Worm (Caenorhabditis elegans) whole organism, L1 larva: ENCODE results near the gene ZK1240.8.
A peak's percentile ranks its signal among the peaks of the same experiment; 100 is the strongest.

Source experiments
- F16B12.6 ChIP-seq: fragments of 150-350 bp; optimal IDR thresholded peaks from 2 replicates; lab custom pipeline; 2014; ENCODE audit warnings: missing biosample characterization, missing genetic modification characterization
- aly-2 ChIP-seq: fragments of 150-350 bp; optimal IDR thresholded peaks from 2 replicates; lab custom pipeline; 2014; ENCODE audit warnings: missing biosample characterization, missing genetic modification characterization
- ama-1 ChIP-seq: fragments of 150-350 bp; optimal IDR thresholded peaks from 2 replicates; lab custom pipeline; 2014
- blmp-1 ChIP-seq: fragments of 150-350 bp; optimal IDR thresholded peaks from 2 replicates; lab custom pipeline; 2014; ENCODE audit warnings: missing biosample characterization, missing genetic modification characterization
- ceh-8 ChIP-seq: fragments of 200-800 bp; sonication (Bioruptor generic); optimal IDR thresholded peaks from 2 replicates; lab custom pipeline; 2018; ENCODE audit warnings: mild to moderate bottlenecking, missing genetic modification characterization, moderate library complexity, missing compliant biosample characterization
- dsc-1 ChIP-seq: sonication (generic microtip); optimal IDR thresholded peaks from 2 replicates; lab custom pipeline; 2016; ENCODE audit warnings: mild to moderate bottlenecking, missing genetic modification characterization, missing compliant biosample characterization
- efl-1 ChIP-seq, 4 experiments: fragments of 150-350 bp; optimal IDR thresholded peaks in 3 of 4; peaks in 1 of 4; 1 replicate in 1 of 4; 2 replicates in 3 of 4; lab custom pipeline; 2014; ENCODE audit warnings: missing biosample characterization in 2 of 4, missing genetic modification characterization in 2 of 4, missing genetic modification reagents in 2 of 4
- efl-3 ChIP-seq: fragments of 200-800 bp; sonication (Bioruptor generic); optimal IDR thresholded peaks from 2 replicates; lab custom pipeline; 2018; ENCODE audit warnings: mild to moderate bottlenecking, missing genetic modification characterization, missing compliant biosample characterization
- elt-2 ChIP-seq: sonication (generic microtip); optimal IDR thresholded peaks from 2 replicates; lab custom pipeline; 2016; ENCODE audit warnings: missing genetic modification characterization, mild to moderate bottlenecking, inconsistent platforms, missing compliant biosample characterization, missing genetic modification reagents
- elt-3 ChIP-seq, 6 experiments: fragments of 150-350 bp in 1 of 6; sonication (generic microtip); optimal IDR thresholded peaks; 2 replicates each; lab custom pipeline; 2017 to 2018; ENCODE audit warnings: missing biosample characterization in 6 of 6, missing genetic modification characterization in 6 of 6, inconsistent platforms in 1 of 6
- fkh-8 ChIP-seq: sonication (generic microtip); optimal IDR thresholded peaks from 2 replicates; lab custom pipeline; 2016; ENCODE audit warnings: mild to moderate bottlenecking, missing genetic modification characterization, missing compliant biosample characterization
- irx-1 ChIP-seq: sonication (generic microtip); optimal IDR thresholded peaks from 2 replicates; lab custom pipeline; 2016; ENCODE audit warnings: missing genetic modification characterization, missing compliant biosample characterization
- isw-1 ChIP-seq: fragments of 200-800 bp; sonication (Bioruptor generic); IDR thresholded peaks from 2 replicates; pipeline ENCODE4 v1.3.6; 2022; ENCODE audit warnings: missing genetic modification characterization, missing compliant biosample characterization
- lin-15B ChIP-seq: fragments of 150-350 bp; sonication (generic microtip); optimal IDR thresholded peaks from 3 replicates; lab custom pipeline; 2014; ENCODE audit warnings: missing biosample characterization, missing genetic modification characterization
- lin-35 ChIP-seq, 2 experiments: fragments of 150-350 bp; optimal IDR thresholded peaks; 2 replicates each; lab custom pipeline; 2014; ENCODE audit warnings: missing biosample characterization in 2 of 2, missing genetic modification characterization in 2 of 2, missing genetic modification reagents in 2 of 2
- lin-39 ChIP-seq: fragments of 150-350 bp; optimal IDR thresholded peaks from 2 replicates; lab custom pipeline; 2014; ENCODE audit warnings: missing biosample characterization, missing genetic modification reagents, missing genetic modification characterization
- mdl-1 ChIP-seq, 2 experiments: fragments of 150-350 bp; optimal IDR thresholded peaks; 2 replicates each; lab custom pipeline; 2014 to 2017; ENCODE audit warnings: missing biosample characterization in 2 of 2, missing genetic modification characterization in 2 of 2, inconsistent platforms in 1 of 2
- nhr-11 ChIP-seq: fragments of 150-350 bp; optimal IDR thresholded peaks from 2 replicates; lab custom pipeline; 2014; ENCODE audit warnings: missing biosample characterization, missing genetic modification characterization
- nhr-12 ChIP-seq: sonication (generic microtip); optimal IDR thresholded peaks from 2 replicates; lab custom pipeline; 2017; ENCODE audit warnings: missing biosample characterization, missing genetic modification characterization
- nhr-20 ChIP-seq: sonication (generic microtip); optimal IDR thresholded peaks from 2 replicates; lab custom pipeline; 2016; ENCODE audit warnings: mild to moderate bottlenecking, missing genetic modification characterization, missing compliant biosample characterization
- nhr-28 ChIP-seq: fragments of 150-350 bp; optimal IDR thresholded peaks from 2 replicates; lab custom pipeline; 2014; ENCODE audit warnings: missing biosample characterization, missing genetic modification characterization
- nhr-71 ChIP-seq: sonication (generic microtip); optimal IDR thresholded peaks from 2 replicates; lab custom pipeline; 2016; ENCODE audit warnings: mild to moderate bottlenecking, missing genetic modification characterization, moderate library complexity, missing compliant biosample characterization
- nhr-76 ChIP-seq: sonication (generic microtip); optimal IDR thresholded peaks from 2 replicates; lab custom pipeline; 2017; ENCODE audit warnings: missing biosample characterization, missing genetic modification characterization
- nhr-85 ChIP-seq: sonication (generic microtip); peaks from one replicate; lab custom pipeline; 2016; ENCODE audit warnings: missing genetic modification characterization, inconsistent platforms, missing compliant biosample characterization
- nhr-90 ChIP-seq: sonication (generic microtip); optimal IDR thresholded peaks from 2 replicates; lab custom pipeline; 2016; ENCODE audit warnings: mild to moderate bottlenecking, missing genetic modification characterization, missing compliant biosample characterization; ENCODE audit not compliant: poor library complexity
- pag-3 ChIP-seq: sonication (generic microtip); optimal IDR thresholded peaks from 2 replicates; lab custom pipeline; 2017; ENCODE audit warnings: missing genetic modification characterization, mild to moderate bottlenecking, missing compliant biosample characterization, antibody characterized with exemption, borderline replicate concordance; ENCODE audit not compliant: insufficient read depth
- pax-3 ChIP-seq: fragments of 200-800 bp; sonication (Bioruptor generic); optimal IDR thresholded peaks from 2 replicates; lab custom pipeline; 2018; ENCODE audit warnings: mild to moderate bottlenecking, missing genetic modification characterization, moderate library complexity, missing compliant biosample characterization
- skn-1 ChIP-seq: fragments of 150-350 bp; optimal IDR thresholded peaks from 2 replicates; lab custom pipeline; 2014; ENCODE audit warnings: missing biosample characterization, missing genetic modification characterization
- snu-23 ChIP-seq: sonication (generic microtip); optimal IDR thresholded peaks from 2 replicates; lab custom pipeline; 2016; ENCODE audit warnings: missing genetic modification characterization, missing compliant biosample characterization
- sox-4 ChIP-seq: sonication (generic microtip); optimal IDR thresholded peaks from 2 replicates; lab custom pipeline; 2016; ENCODE audit warnings: missing genetic modification characterization, missing compliant biosample characterization
- sup-37 ChIP-seq: fragments of 200-800 bp; sonication (Bioruptor generic); optimal IDR thresholded peaks from 2 replicates; lab custom pipeline; 2018; ENCODE audit warnings: mild to moderate bottlenecking, missing genetic modification characterization, missing compliant biosample characterization
- unc-130 ChIP-seq: fragments of 150-350 bp; optimal IDR thresholded peaks from 2 replicates; lab custom pipeline; 2017; ENCODE audit warnings: missing biosample characterization, missing genetic modification characterization, inconsistent platforms
- unc-30 ChIP-seq: sonication (generic microtip); optimal IDR thresholded peaks from 2 replicates; lab custom pipeline; 2017; ENCODE audit warnings: missing biosample characterization, missing genetic modification characterization
- unc-86 ChIP-seq: sonication (generic microtip); optimal IDR thresholded peaks from 2 replicates; lab custom pipeline; 2016; ENCODE audit warnings: missing genetic modification characterization, missing compliant biosample characterization
- unc-98 ChIP-seq: fragments of 200-800 bp; sonication (Bioruptor generic); IDR thresholded peaks from 2 replicates; pipeline ENCODE4 v1.3.6; 2022; ENCODE audit warnings: missing genetic modification characterization, missing compliant biosample characterization

The ZK1240.8 gene

DNA sequence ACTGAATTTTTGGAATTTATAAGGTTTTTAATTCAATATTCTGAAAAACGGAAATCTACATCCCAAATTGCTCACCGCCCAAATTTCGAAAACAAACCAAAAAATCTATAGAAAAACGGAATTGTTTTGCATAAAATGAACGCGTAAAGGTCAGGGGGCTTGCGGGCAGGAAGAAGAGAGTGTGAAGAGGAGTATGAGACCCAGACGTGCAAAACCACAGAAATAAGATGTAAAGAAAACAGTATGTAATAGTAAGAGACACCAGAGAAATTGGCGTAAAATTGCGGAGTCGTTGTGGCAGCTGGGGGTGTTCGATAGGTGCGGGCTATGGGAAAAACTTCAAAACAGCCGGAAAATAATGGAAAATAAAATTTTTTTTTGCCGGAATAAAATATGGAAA lies 12.1 kb upstream of the ZK1240.8 start (continued):
- TF ChIP-seq isw-1 (no peak), nhr-76 (tag; lab: Kevin White, UChicago) (no peak), blmp-1 (tag; lab: Kevin White, UChicago) (no peak), nhr-90 (tag; lab: Kevin White, UChicago) (no peak), dsc-1 (no peak), nhr-12 (tag; lab: Kevin White, UChicago) (no peak), lin-39 (tag; lab: Kevin White, UChicago) (no peak), F16B12.6 (tag; lab: Kevin White, UChicago) (peak; percentile 4), pax-3 (tag; lab: Kevin White, UChicago) (no peak), nhr-20 (tag; lab: Kevin White, UChicago) (no peak), mdl-1 (tag; optimal IDR thresholded peaks at IDR 0.05; lab: Kevin White, UChicago) (no peak), sup-37 (GFP tag; lab: Kevin White, UChicago) (no peak), snu-23 (peak; percentile 6)

DNA sequence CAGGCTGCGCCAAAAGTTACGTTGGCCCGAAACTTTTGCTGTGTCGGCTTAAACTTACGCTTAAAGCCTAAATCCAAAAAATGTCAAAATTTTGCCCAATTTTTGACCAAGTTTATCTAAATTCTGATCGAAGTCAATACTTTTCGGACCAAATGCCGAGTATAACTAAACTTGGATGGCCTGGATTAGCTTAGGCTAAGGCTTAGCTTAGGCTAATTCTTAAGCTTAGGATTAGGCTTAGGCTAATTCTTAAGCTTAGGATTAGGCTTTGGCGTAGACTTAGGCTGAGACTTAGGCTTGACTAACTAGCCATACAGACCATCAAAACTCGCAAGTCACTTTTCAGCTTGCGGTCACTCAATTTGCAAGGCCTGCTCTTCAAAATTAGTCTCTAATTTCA lies 7.3 kb upstream of the ZK1240.8 start:
- no peak for TF ChIP-seq skn-1 (tag; lab: Kevin White, UChicago)
- no peak for TF ChIP-seq unc-98
- TF ChIP-seq irx-1 (tag; lab: Kevin White, UChicago) = no peak
- no peak for TF ChIP-seq lin-15B (tag; lab: Kevin White, UChicago)
- TF ChIP-seq nhr-12 (tag; lab: Kevin White, UChicago) = no peak
- TF ChIP-seq unc-86 = no peak

DNA sequence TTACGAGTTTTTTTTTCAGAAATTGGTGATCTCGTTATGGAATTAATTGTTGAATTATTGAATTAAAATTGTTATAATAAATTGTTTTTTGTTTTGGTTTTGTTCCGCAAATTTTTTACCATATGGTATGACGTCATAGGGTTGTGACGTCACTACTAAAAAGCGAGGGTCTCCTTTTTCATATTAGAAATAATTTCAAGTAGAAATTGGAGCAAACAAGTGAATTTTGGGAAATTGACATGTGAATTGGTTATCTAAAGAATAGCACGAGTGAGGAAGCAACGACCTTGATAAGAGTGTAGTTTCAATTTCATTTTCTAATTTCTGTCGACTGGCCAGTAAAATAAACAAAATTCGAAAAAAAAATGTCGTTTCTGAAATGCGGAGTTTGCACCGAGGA lies 6.7 kb upstream of the ZK1240.8 start, which contains the start of gene F43C11.7:
F43C11.7 (plus strand) TSS at position 326 of the 400 bp plus-strand sequence.
- TF ChIP-seq efl-1 (optimal IDR thresholded peaks at IDR 0.05; lab: Kevin White, UChicago) (no peak), efl-1 (GFP tag; optimal IDR thresholded peaks at IDR 0.05 in 1 of 2; lab: Kevin White, UChicago) (peak in 1 of 2 experiments; percentile 71), lin-35 (GFP tag; optimal IDR thresholded peaks at IDR 0.05; lab: Kevin White, UChicago) (peak in 1 of 2 experiments; percentile 20), nhr-71 (tag; lab: Kevin White, UChicago) (peak; percentile 9), efl-3 (GFP tag; lab: Kevin White, UChicago) (no peak), nhr-20 (tag; lab: Kevin White, UChicago) (peak; percentile 30), unc-98 (no peak), unc-130 (tag; lab: Kevin White, UChicago) (no peak), elt-2 (tag; lab: Kevin White, UChicago) (peak; percentile 73)

DNA sequence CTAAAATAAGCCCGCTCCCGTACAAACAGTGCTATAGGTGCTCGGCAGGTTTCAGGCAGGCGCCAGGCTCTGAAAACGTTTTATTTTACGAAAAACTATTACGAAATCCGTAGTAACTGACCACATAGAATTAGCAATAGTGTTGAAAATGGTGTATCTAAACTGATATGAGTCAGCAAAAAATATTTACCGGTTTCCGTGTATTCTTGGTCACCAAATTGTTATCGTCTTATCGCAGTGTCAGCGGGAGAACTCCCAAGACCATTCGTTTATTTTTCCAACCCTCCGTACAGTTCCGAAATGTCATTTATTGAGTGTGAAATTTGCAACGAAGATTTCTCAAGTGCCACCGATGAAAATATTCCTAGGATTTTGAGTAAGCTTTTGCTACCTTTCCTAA lies 3.4 kb upstream of the ZK1240.8 start, which contains the start of gene F43C11.8:
F43C11.8 (plus strand) TSS at position 301 of the 400 bp plus-strand sequence.
- TF ChIP-seq nhr-11 (tag; lab: Kevin White, UChicago) (no peak), unc-130 (tag; lab: Kevin White, UChicago) (no peak), elt-3 (tag; optimal IDR thresholded peaks at IDR 0.05; lab: Kevin White, UChicago) (no peak), pag-3 (tag; lab: Kevin White, UChicago) (no peak), fkh-8 (tag; lab: Kevin White, UChicago) (no peak), ama-1 (lab: Kevin White, UChicago) (no peak)

DNA sequence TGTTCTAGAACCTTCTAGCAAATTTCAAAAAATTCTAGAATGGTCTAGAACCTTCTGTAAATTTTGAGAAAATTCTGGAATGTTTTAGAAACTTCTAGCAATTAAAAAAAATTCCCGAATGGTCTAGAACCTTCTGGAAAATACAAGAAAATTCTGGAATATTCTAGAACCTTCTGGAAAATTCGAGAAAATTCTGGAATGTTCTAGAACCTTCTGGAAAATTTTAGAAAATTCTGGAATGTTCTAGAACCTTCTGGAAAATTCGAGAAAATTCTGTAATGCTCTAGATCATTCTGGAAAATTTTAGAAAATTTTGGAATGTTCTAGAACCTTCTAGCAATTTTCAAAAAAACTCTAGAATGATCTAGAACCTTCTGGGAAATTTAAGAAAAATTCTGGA lies 1.6 kb upstream of the ZK1240.8 start:
- TF ChIP-seq lin-39 (tag; lab: Kevin White, UChicago) (no peak), nhr-11 (tag; lab: Kevin White, UChicago) (no peak), unc-98 (no peak), aly-2 (tag; lab: Kevin White, UChicago) (no peak), irx-1 (tag; lab: Kevin White, UChicago) (no peak), nhr-85 (tag; lab: Kevin White, UChicago) (no peak)
- TF ChIP-seq, all 84 proteins: peak for 0

DNA sequence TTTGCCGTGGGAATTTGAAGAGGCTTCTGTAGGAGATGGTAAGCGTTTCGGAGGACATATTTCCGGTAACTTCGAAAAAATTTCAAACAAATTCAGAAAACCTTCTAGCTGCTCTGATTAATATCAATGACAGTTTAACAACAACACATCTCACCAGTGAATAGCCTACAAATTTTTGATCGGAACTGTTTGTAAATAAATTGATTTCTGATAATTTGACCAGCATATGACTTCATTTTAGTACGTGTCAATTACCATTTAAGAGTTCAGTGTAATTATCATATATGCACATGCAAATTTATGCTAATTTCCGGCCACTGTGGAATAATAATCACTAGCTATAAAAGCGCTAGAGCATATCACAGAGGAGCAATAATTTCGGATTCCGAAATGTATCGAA lies 3.9 kb downstream of the ZK1240.8 start, which contains the start of gene ZK1240.11:
ZK1240.11 (plus strand) TSS at position 301 of the 400 bp plus-strand sequence.
- TF ChIP-seq ceh-8 = no peak
- TF ChIP-seq sox-4 (tag; lab: Kevin White, UChicago) = no peak
- no peak for TF ChIP-seq unc-86
- TF ChIP-seq unc-30 (tag; lab: Kevin White, UChicago) = no peak
- no peak for TF ChIP-seq mdl-1 (tag; optimal IDR thresholded peaks at IDR 0.05; lab: Kevin White, UChicago)
- TF ChIP-seq nhr-28 (tag; lab: Kevin White, UChicago) = no peak
- no peak for TF ChIP-seq efl-1 (optimal IDR thresholded peaks at IDR 0.05; lab: Kevin White, UChicago)
- peak in 1 of 2 experiments; percentile 25 for TF ChIP-seq efl-1 (GFP tag; optimal IDR thresholded peaks at IDR 0.05 in 1 of 2; lab: Kevin White, UChicago)
- TF ChIP-seq, all 84 proteins: peak for 1
